Worm (Caenorhabditis elegans) whole organism, L2 larva: ENCODE measurements around the gene T08A11.1.

Experiments
- ama-1 ChIP-seq: fragments of 150-350 bp; optimal IDR thresholded peaks from 2 replicates; lab custom pipeline; 2018; ENCODE audit warnings: inconsistent platforms
- blmp-1 ChIP-seq: sonication (generic microtip); optimal IDR thresholded peaks from 2 replicates; lab custom pipeline; 2017; ENCODE audit warnings: missing genetic modification characterization, mild to moderate bottlenecking, missing compliant biosample characterization, antibody characterized with exemption, moderate library complexity; ENCODE audit not compliant: insufficient read depth
- elt-3 ChIP-seq: sonication (generic microtip); optimal IDR thresholded peaks from 2 replicates; lab custom pipeline; 2017; ENCODE audit warnings: missing biosample characterization, missing genetic modification characterization
- nhr-237 ChIP-seq: fragments of 150-350 bp; optimal IDR thresholded peaks from 2 replicates; lab custom pipeline; 2014; ENCODE audit warnings: missing biosample characterization, missing genetic modification characterization
- unc-62 ChIP-seq: fragments of 150-350 bp; optimal IDR thresholded peaks from 2 replicates; lab custom pipeline; 2014; ENCODE audit warnings: missing biosample characterization, missing genetic modification reagents, missing genetic modification characterization

DNA sequence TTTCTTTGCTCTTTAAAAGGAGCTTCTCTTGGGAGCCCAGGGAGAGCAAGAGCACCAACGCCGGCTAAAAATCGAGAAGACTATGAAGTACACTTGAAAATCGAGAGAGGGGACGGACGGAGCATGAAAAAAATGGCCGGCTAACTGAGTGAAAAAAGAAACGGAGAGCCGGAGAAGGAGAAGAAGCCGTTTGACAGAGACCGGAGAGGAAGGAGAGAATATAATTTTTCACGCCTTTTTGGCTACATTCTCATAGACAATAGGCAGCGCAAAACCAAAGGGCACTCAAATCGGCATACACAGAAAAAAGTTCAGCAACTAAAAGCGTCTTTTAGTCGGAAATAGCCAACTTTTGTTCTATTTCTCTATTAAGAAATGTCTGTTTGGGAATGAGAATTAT, 41.4 kb downstream of the T08A11.1 start:
- TF ChIP-seq unc-62 (GFP tag; lab: Kevin White, UChicago) (no peak), elt-3 (tag; lab: Kevin White, UChicago) (no peak), blmp-1 (tag; lab: Kevin White, UChicago) (no peak), nhr-237 (tag; lab: Kevin White, UChicago) (no peak), ama-1 (lab: Kevin White, UChicago) (no peak)
